Fruit fly (Drosophila melanogaster) whole organism: ENCODE data around the gene SWIP.

Source experiments
- CG8478 ChIP-seq: fragments of >200 bp; optimal IDR thresholded peaks from 2 replicates; lab custom pipeline; 2018; ENCODE audit warnings: inconsistent platforms
- Dll ChIP-seq: fragments of >200 bp; optimal IDR thresholded peaks from 2 replicates; lab custom pipeline; 2017
- EcR ChIP-seq, 2 experiments: fragments of >200 bp; optimal IDR thresholded peaks; 2 replicates each; lab custom pipeline; 2017; ENCODE audit warnings: missing biosample characterization in 2 of 2, missing genetic modification characterization in 2 of 2, missing genetic modification reagents in 2 of 2
- pan ChIP-seq: fragments of >200 bp; optimal IDR thresholded peaks from 2 replicates; lab custom pipeline; 2017
- psq ChIP-seq: fragments of >200 bp; optimal IDR thresholded peaks from 2 replicates; lab custom pipeline; 2017
- usp ChIP-seq: fragments of >200 bp; optimal IDR thresholded peaks from 2 replicates; lab custom pipeline; 2017; ENCODE audit warnings: missing biosample characterization, missing genetic modification characterization, mixed read lengths

DNA sequence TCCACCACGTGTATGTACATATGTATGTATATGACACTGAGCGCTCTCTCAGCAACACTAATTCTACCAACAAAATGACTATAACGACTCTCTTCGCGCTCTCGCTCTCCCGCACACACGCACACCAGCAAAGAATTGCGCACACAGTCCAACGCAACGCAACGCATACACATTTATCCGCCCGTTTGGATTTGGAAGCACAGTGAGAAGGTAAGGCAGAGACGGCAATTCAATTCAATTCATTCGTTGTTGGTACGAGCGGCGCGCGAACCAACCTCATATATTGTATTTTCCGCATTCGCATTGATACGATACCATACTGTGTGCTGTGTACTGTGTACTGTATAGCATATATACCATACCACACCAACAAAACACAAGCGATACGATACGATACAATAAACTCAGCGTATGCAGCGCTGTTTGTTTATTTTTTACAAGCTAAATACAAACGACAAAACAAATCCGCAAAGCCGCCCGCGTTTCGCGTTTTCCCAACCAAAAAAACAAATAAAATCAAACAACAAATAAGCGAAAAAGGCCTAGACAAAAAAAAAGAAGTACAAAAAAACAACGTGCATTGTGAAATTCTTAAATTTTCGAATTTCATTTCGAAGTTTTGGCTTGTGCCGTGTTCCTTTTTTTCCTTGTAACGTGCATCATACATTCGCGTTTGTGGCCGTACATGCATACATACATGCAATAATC is 20.1 kb downstream of the SWIP start, which contains the start of the genes CG9921 and Dsp1:
- no peak for TF ChIP-seq CG8478 (lab: Kevin White, UChicago)
- no peak for TF ChIP-seq psq
- TF ChIP-seq Dll (lab: Kevin White, UChicago), result no peak
- no peak for TF ChIP-seq usp (GFP tag; lab: Kevin White, UChicago)
- no peak for TF ChIP-seq EcR (GFP tag; optimal IDR thresholded peaks at IDR 0.05; lab: Kevin White, UChicago)
- TF ChIP-seq pan (lab: Kevin White, UChicago), result no peak
